Worm (Caenorhabditis elegans): ENCODE measurements around the gene ilc-17.1.

DNA sequence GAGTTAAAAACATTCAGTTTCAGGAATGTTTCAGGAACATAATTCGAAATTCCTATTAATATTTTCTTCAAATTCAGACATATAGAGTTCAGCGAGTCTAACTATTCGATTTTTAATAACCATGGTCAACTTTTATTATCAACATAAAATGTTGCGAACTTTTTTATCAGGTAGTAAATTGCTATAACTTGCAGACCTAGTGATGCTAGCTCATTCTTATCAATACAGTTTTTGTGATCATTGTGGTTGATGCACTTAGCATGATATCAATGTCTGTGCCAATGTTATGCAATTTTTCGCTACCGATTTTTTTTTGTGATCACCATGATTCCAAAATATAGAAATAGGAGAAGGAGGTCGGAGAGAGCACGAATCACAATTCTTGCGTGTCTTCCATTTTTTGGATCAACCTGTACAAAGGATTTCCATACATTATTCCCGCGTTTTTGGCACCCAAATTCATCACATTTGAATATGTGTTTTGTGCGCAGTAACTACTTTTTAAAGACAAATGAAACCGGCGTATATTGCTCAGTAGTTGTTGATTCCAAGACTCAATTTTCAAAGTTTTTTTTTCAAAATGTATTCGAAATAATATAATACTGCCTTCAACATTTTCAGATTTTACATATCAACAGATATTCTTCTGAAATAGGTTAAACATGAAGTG lies 38.3 kb downstream of the ilc-17.1 start, which contains the start of gene pgp-12:
- TF ChIP-seq nhr-11 (tag; optimal IDR thresholded peaks at IDR 0.05) (no peak), ama-1 (optimal IDR thresholded peaks at IDR 0.05) (no peak), pha-4 (GFP tag; IDR thresholded peaks at IDR 0.05) (no peak), pha-4 (tag; optimal IDR thresholded peaks at IDR 0.05) (no peak), ztf-11 (tag; optimal IDR thresholded peaks at IDR 0.05) (no peak)

All from whole organism, L4 larva.